Fruit fly (Drosophila melanogaster) whole organism, embryonic: ENCODE results near the gene CG14721.
A peak's percentile ranks its signal among the peaks of the same experiment; 100 is the strongest.

Experiments
- Atf-2 ChIP-seq: fragments of 200-800 bp; sonication (Bioruptor generic); optimal IDR thresholded peaks from 2 replicates; lab custom pipeline; 2016; ENCODE audit warnings: missing biosample characterization, missing genetic modification characterization
- Atf6 ChIP-seq: fragments of 200-800 bp; sonication (Bioruptor generic); IDR thresholded peaks from 2 replicates; pipeline ENCODE4 v1.3.6; 2022; ENCODE audit warnings: missing biosample characterization, missing genetic modification characterization
- CG10267 ChIP-seq: fragments of 200-800 bp; sonication (Bioruptor generic); optimal IDR thresholded peaks from 2 replicates; lab custom pipeline; 2018; ENCODE audit warnings: missing biosample characterization, mild to moderate bottlenecking, missing genetic modification characterization, moderate library complexity
- CG11093 ChIP-seq: fragments of 200-800 bp; sonication (Bioruptor generic); IDR thresholded peaks from 3 replicates; pipeline ENCODE4 v1.3.6; 2022; ENCODE audit warnings: missing biosample characterization, missing genetic modification characterization
- CG11398 ChIP-seq: fragments of 200-800 bp; sonication (Bioruptor generic); optimal IDR thresholded peaks from 2 replicates; lab custom pipeline; 2016; ENCODE audit warnings: missing biosample characterization, missing genetic modification characterization
- CG12299 ChIP-seq: fragments of 200-800 bp; sonication (Bioruptor generic); optimal IDR thresholded peaks from 2 replicates; lab custom pipeline; 2018; ENCODE audit warnings: missing biosample characterization, mild to moderate bottlenecking, missing genetic modification characterization
- CG13123 ChIP-seq: fragments of 200-800 bp; sonication (Bioruptor generic); optimal IDR thresholded peaks from 2 replicates; lab custom pipeline; 2016; ENCODE audit warnings: missing biosample characterization, missing genetic modification characterization
- CG13624 ChIP-seq: fragments of 200-800 bp; sonication (Bioruptor generic); optimal IDR thresholded peaks from 2 replicates; lab custom pipeline; 2016; ENCODE audit warnings: missing biosample characterization, missing genetic modification characterization
- CG1647 ChIP-seq: fragments of 200-800 bp; sonication (Bioruptor generic); optimal IDR thresholded peaks from 3 replicates; lab custom pipeline; 2016; ENCODE audit warnings: missing biosample characterization, missing genetic modification characterization
- CG17829 ChIP-seq: fragments of 200-800 bp; optimal IDR thresholded peaks from 2 replicates; lab custom pipeline; 2019; ENCODE audit warnings: missing biosample characterization, mild to moderate bottlenecking, missing genetic modification characterization, moderate library complexity
- CG17912 ChIP-seq: fragments of 200-800 bp; sonication (Bioruptor generic); optimal IDR thresholded peaks from 2 replicates; lab custom pipeline; 2018; ENCODE audit warnings: missing biosample characterization, mild to moderate bottlenecking, missing genetic modification characterization
- CG18619 ChIP-seq: fragments of 200-800 bp; sonication (Bioruptor generic); optimal IDR thresholded peaks from 3 replicates; lab custom pipeline; 2017; ENCODE audit warnings: missing biosample characterization, mild to moderate bottlenecking, missing genetic modification characterization
- CG2129 ChIP-seq: fragments of 200-800 bp; sonication (Bioruptor generic); IDR thresholded peaks from 2 replicates; pipeline ENCODE4 v1.3.6; 2022; ENCODE audit warnings: missing biosample characterization, missing genetic modification characterization; ENCODE audit not compliant: partially characterized antibody
- CG2202 ChIP-seq: fragments of 200-800 bp; sonication (Bioruptor generic); optimal IDR thresholded peaks from 2 replicates; lab custom pipeline; 2018; ENCODE audit warnings: missing biosample characterization, mild to moderate bottlenecking, missing genetic modification characterization
- CG30020 ChIP-seq: fragments of 200-800 bp; optimal IDR thresholded peaks from 2 replicates; lab custom pipeline; 2019; ENCODE audit warnings: missing biosample characterization, mild to moderate bottlenecking, missing genetic modification characterization, moderate library complexity
- CG30403 ChIP-seq: fragments of 200-800 bp; sonication (Bioruptor generic); optimal IDR thresholded peaks from 3 replicates; lab custom pipeline; 2016; ENCODE audit warnings: missing biosample characterization, missing genetic modification characterization
- CG30431 ChIP-seq: fragments of 200-800 bp; sonication (Bioruptor generic); optimal IDR thresholded peaks from 2 replicates; lab custom pipeline; 2017; ENCODE audit warnings: missing biosample characterization, missing genetic modification characterization
- CG3163 ChIP-seq: fragments of 200-800 bp; sonication (Bioruptor generic); optimal IDR thresholded peaks from 3 replicates; lab custom pipeline; 2016; ENCODE audit warnings: missing biosample characterization, missing genetic modification characterization
- CG4328 ChIP-seq: fragments of 200-800 bp; sonication (Bioruptor generic); optimal IDR thresholded peaks from 3 replicates; lab custom pipeline; 2017; ENCODE audit warnings: missing biosample characterization, missing genetic modification reagents, missing genetic modification characterization
- CG43689 ChIP-seq: fragments of 200-800 bp; sonication (Bioruptor generic); IDR thresholded peaks from 2 replicates; pipeline ENCODE4 v1.3.6; 2022; ENCODE audit warnings: missing biosample characterization, missing genetic modification characterization
- CG6175 ChIP-seq: fragments of 200-800 bp; sonication (Bioruptor generic); IDR thresholded peaks from 3 replicates; pipeline ENCODE4 v1.3.6; 2022; ENCODE audit warnings: missing biosample characterization, missing genetic modification characterization
- CG6683 ChIP-seq: fragments of 200-800 bp; sonication (Bioruptor generic); optimal IDR thresholded peaks from 2 replicates; lab custom pipeline; 2017; ENCODE audit warnings: missing biosample characterization, mild to moderate bottlenecking, missing genetic modification characterization, missing genetic modification reagents
- CG7786 ChIP-seq: fragments of 200-800 bp; sonication (Bioruptor generic); optimal IDR thresholded peaks from 2 replicates; lab custom pipeline; 2016; ENCODE audit warnings: missing biosample characterization, missing genetic modification characterization
- CG9437 ChIP-seq: fragments of 200-800 bp; sonication (Bioruptor generic); optimal IDR thresholded peaks from 2 replicates; lab custom pipeline; 2018; ENCODE audit warnings: missing biosample characterization, mild to moderate bottlenecking, missing genetic modification characterization
- CG9876 ChIP-seq: fragments of 200-800 bp; sonication (Bioruptor generic); optimal IDR thresholded peaks from 2 replicates; lab custom pipeline; 2016; ENCODE audit warnings: missing biosample characterization, missing genetic modification characterization
- D ChIP-seq, 2 experiments: fragments of 200-800 bp in 1 of 2; fragments of >200 bp in 1 of 2; sonication (Bioruptor generic) in 1 of 2; optimal IDR thresholded peaks; 2 replicates in 1 of 2; 3 replicates in 1 of 2; lab custom pipeline; 2017; ENCODE audit warnings: mild to moderate bottlenecking in 1 of 2, missing biosample characterization in 1 of 2, missing genetic modification characterization in 1 of 2, missing genetic modification reagents in 1 of 2
- Dfd ChIP-seq, 2 experiments: fragments of >200 bp; optimal IDR thresholded peaks; 2 replicates each; lab custom pipeline; 2017; ENCODE audit warnings: missing biosample characterization in 2 of 2, missing genetic modification characterization in 2 of 2
- E2f1 ChIP-seq: fragments of 200-800 bp; sonication (Bioruptor generic); IDR thresholded peaks from 2 replicates; pipeline ENCODE4 v1.3.6; 2022; ENCODE audit warnings: missing biosample characterization, missing genetic modification characterization
- Gsc ChIP-seq: fragments of 200-800 bp; sonication (Bioruptor generic); IDR thresholded peaks from 2 replicates; pipeline ENCODE4 v1.3.6; 2022; ENCODE audit warnings: missing biosample characterization, missing genetic modification characterization
- HmgD ChIP-seq: fragments of 200-800 bp; sonication (Bioruptor generic); optimal IDR thresholded peaks from 3 replicates; lab custom pipeline; 2016; ENCODE audit warnings: missing biosample characterization, missing genetic modification characterization
- Kr ChIP-seq: fragments of 200-800 bp; sonication (Bioruptor generic); optimal IDR thresholded peaks from 2 replicates; lab custom pipeline; 2017; ENCODE audit warnings: missing biosample characterization, mild to moderate bottlenecking, missing genetic modification characterization
- Mad ChIP-seq: fragments of 200-800 bp; sonication (Bioruptor generic); optimal IDR thresholded peaks from 2 replicates; lab custom pipeline; 2016; ENCODE audit warnings: missing biosample characterization, missing genetic modification characterization
- Med ChIP-seq: fragments of 200-800 bp; sonication (Bioruptor generic); peaks from one replicate; lab custom pipeline; 2016; ENCODE audit warnings: missing biosample characterization, missing genetic modification characterization, mild to moderate bottlenecking, inconsistent platforms, moderate library complexity
- Meics ChIP-seq: fragments of 200-800 bp; sonication (Bioruptor generic); optimal IDR thresholded peaks from 2 replicates; lab custom pipeline; 2017; ENCODE audit warnings: missing biosample characterization, mild to moderate bottlenecking, missing genetic modification characterization
- Spps ChIP-seq: fragments of 200-800 bp; sonication (Bioruptor generic); optimal IDR thresholded peaks from 2 replicates; lab custom pipeline; 2018; ENCODE audit warnings: missing biosample characterization, mild to moderate bottlenecking, missing genetic modification characterization
- Sry-β ChIP-seq: fragments of 200-800 bp; sonication (Bioruptor generic); optimal IDR thresholded peaks from 2 replicates; lab custom pipeline; 2018; ENCODE audit warnings: missing biosample characterization, mild to moderate bottlenecking, missing genetic modification characterization, moderate library complexity
- amos ChIP-seq: fragments of 200-800 bp; sonication (Bioruptor generic); IDR thresholded peaks from 2 replicates; pipeline ENCODE4 v1.3.6; 2022; ENCODE audit warnings: missing biosample characterization, missing genetic modification characterization; ENCODE audit not compliant: partially characterized antibody
- bowl ChIP-seq: fragments of 200-800 bp; sonication (Bioruptor generic); IDR thresholded peaks from 2 replicates; pipeline ENCODE4 v1.3.6; 2022; ENCODE audit warnings: missing biosample characterization, missing genetic modification characterization
- dati ChIP-seq: fragments of 200-800 bp; sonication (Bioruptor generic); IDR thresholded peaks from 2 replicates; pipeline ENCODE4 v1.3.6; 2022; ENCODE audit warnings: missing biosample characterization, missing genetic modification characterization
- fru ChIP-seq: fragments of >200 bp; optimal IDR thresholded peaks from 2 replicates; lab custom pipeline; 2017
- gsb ChIP-seq: fragments of 200-800 bp; sonication (Bioruptor generic); IDR thresholded peaks from 2 replicates; pipeline ENCODE4 v1.3.6; 2022; ENCODE audit warnings: missing biosample characterization, missing genetic modification characterization
- her ChIP-seq: fragments of 200-800 bp; sonication (Bioruptor generic); optimal IDR thresholded peaks from 2 replicates; lab custom pipeline; 2016; ENCODE audit warnings: missing biosample characterization, missing genetic modification characterization
- hth ChIP-seq: fragments of >200 bp; optimal IDR thresholded peaks from 2 replicates; lab custom pipeline; 2017; ENCODE audit warnings: inconsistent platforms
- mam ChIP-seq: fragments of 200-800 bp; sonication (Bioruptor generic); optimal IDR thresholded peaks from 3 replicates; lab custom pipeline; 2016; ENCODE audit warnings: missing biosample characterization, missing genetic modification characterization
- nau ChIP-seq: fragments of 200-800 bp; sonication (Bioruptor generic); optimal IDR thresholded peaks from 3 replicates; lab custom pipeline; 2017; ENCODE audit warnings: missing biosample characterization, mild to moderate bottlenecking, missing genetic modification characterization, missing genetic modification reagents
- pfk ChIP-seq: fragments of 200-800 bp; sonication (Bioruptor generic); optimal IDR thresholded peaks from 2 replicates; lab custom pipeline; 2018; ENCODE audit warnings: missing biosample characterization, mild to moderate bottlenecking, missing genetic modification characterization, moderate library complexity
- sd ChIP-seq: fragments of 200-800 bp; sonication (Bioruptor generic); optimal IDR thresholded peaks from 3 replicates; lab custom pipeline; 2018; ENCODE audit warnings: missing biosample characterization, mild to moderate bottlenecking, missing genetic modification characterization, moderate library complexity
- sens-2 ChIP-seq: fragments of 200-800 bp; sonication (Bioruptor generic); IDR thresholded peaks from 2 replicates; pipeline ENCODE4 v1.3.6; 2022; ENCODE audit warnings: missing biosample characterization, missing genetic modification characterization
- slou ChIP-seq: fragments of 200-800 bp; sonication (Bioruptor generic); optimal IDR thresholded peaks from 3 replicates; lab custom pipeline; 2016; ENCODE audit warnings: missing biosample characterization, missing genetic modification characterization
- so ChIP-seq: fragments of 200-800 bp; sonication (Bioruptor generic); IDR thresholded peaks from 3 replicates; pipeline ENCODE4 v1.3.6; 2022; ENCODE audit warnings: missing biosample characterization, missing genetic modification characterization
- usp ChIP-seq: fragments of >200 bp; optimal IDR thresholded peaks from 2 replicates; lab custom pipeline; 2017; ENCODE audit warnings: missing biosample characterization, missing genetic modification characterization

CG14721 gene

DNA sequence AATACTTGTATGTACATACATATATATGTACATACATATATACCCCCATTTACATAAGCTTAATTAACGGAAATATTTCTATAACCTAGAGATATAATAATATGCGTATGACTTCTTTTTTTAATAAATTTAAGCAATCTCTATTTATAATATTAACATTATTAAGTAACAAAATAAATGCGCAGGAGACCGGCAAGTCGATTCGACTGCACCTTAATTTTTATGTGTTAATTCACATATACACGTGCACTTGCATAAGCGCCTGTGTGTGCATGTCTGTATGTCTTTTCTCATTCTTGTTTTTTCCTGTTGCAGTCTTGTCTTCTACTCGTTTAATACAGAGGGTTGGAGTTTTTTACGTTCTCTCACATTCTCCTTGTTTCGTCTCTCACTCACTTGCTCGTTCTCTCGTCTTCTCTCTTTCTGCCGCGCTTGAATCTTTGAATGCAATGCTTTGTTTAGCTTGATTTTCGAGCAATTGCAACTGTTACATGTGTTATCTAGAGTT, 45.0 kb downstream of the CG14721 start (continued):
- TF ChIP-seq so (GFP tag; lab: Robert Waterston, UW) (peak; percentile 70; the same call in 1 of the 3 replicates), her (GFP tag; lab: Kevin White, UChicago) (no peak), slou (GFP tag; lab: Kevin White, UChicago) (peak; percentile 34), amos (no peak), usp (GFP tag; lab: Kevin White, UChicago) (no peak), CG30020 (tag; lab: Kevin White, UChicago) (peak; percentile 82), Atf-2 (peak; percentile 30), CG17912 (peak; percentile 40), CG9437 (GFP tag; lab: Kevin White, UChicago) (peak; percentile 88), CG30431 (peak; percentile 95), fru (lab: Kevin White, UChicago) (no peak), CG2202 (tag; lab: Kevin White, UChicago) (peak; percentile 96), D (optimal IDR thresholded peaks at IDR 0.05; lab: Kevin White, UChicago) (no peak), D (GFP tag; optimal IDR thresholded peaks at IDR 0.05; lab: Kevin White, UChicago) (peak; percentile 98), CG11398 (GFP tag; lab: Kevin White, UChicago) (no peak), sd (tag; lab: Kevin White, UChicago) (peak; percentile 10), nau (peak; percentile 80), Spps (tag; lab: Kevin White, UChicago) (peak; percentile 95), Dfd (GFP tag; optimal IDR thresholded peaks at IDR 0.05; lab: Kevin White, UChicago) (no peak), hth (lab: Kevin White, UChicago) (no peak), CG11093 (GFP tag; lab: Robert Waterston, UW) (peak; percentile 84), CG6683 (GFP tag; lab: Kevin White, UChicago) (peak; percentile 61), Atf6 (GFP tag; lab: Robert Waterston, UW) (peak; percentile 57; the same call in 1 of the 2 replicates), CG43689 (GFP tag; lab: Robert Waterston, UW) (no peak), Sry-β (peak; percentile 65), CG13123 (peak; percentile 78), Mad (peak; percentile 63), Meics (GFP tag; lab: Kevin White, UChicago) (peak; percentile 66), dati (GFP tag; lab: Robert Waterston, UW) (peak; percentile 41; the same call in 1 of the 2 replicates), HmgD (GFP tag; lab: Kevin White, UChicago) (no peak), Kr (peak; percentile 33), bowl (GFP tag; lab: Robert Waterston, UW) (peak; percentile 48; the same call in 1 of the 2 replicates), CG1647 (peak; percentile 26), CG6175 (GFP tag; lab: Robert Waterston, UW) (no peak), CG13624 (no peak), sens-2 (peak; percentile 81), Gsc (GFP tag; lab: Robert Waterston, UW) (peak; percentile 75), gsb (GFP tag; lab: Robert Waterston, UW) (no peak), E2f1 (GFP tag; lab: Robert Waterston, UW) (peak; percentile 71), mam (GFP tag; lab: Kevin White, UChicago) (no peak), CG3163 (GFP tag; lab: Kevin White, UChicago) (no peak), CG12299 (tag; lab: Kevin White, UChicago) (peak; percentile 80), CG4328 (GFP tag; lab: Kevin White, UChicago) (peak; percentile 65), CG10267 (tag; lab: Kevin White, UChicago) (peak; percentile 96), CG7786 (GFP tag; lab: Kevin White, UChicago) (no peak), CG2129 (no peak), CG9876 (GFP tag; lab: Kevin White, UChicago) (no peak), CG30403 (GFP tag; lab: Kevin White, UChicago) (peak; percentile 93), Med (peak; percentile 44), pfk (GFP tag; lab: Kevin White, UChicago) (no peak), CG17829 (peak; percentile 99), CG18619 (peak; percentile 87)
